Fruit fly (Drosophila melanogaster) whole organism, pupa: Measurements from ENCODE around the gene ghi.
A peak's percentile ranks its signal among the peaks of the same experiment; 100 is the strongest.

ENCODE experiments used
- CG10348 ChIP-seq: fragments of 200-800 bp; sonication (Bioruptor generic); IDR thresholded peaks from 2 replicates; pipeline ENCODE4 v1.3.6; 2022; ENCODE audit warnings: missing biosample characterization, missing genetic modification characterization
- CG12605 ChIP-seq: fragments of 200-800 bp; sonication (Bioruptor generic); IDR thresholded peaks from 2 replicates; pipeline ENCODE4 v1.3.6; 2022; ENCODE audit warnings: missing biosample characterization, missing genetic modification characterization
- CG13204 ChIP-seq: fragments of 200-800 bp; sonication (Bioruptor generic); optimal IDR thresholded peaks from 2 replicates; lab custom pipeline; 2018; ENCODE audit warnings: missing biosample characterization, mild to moderate bottlenecking, missing genetic modification characterization, moderate library complexity
- CG14655 ChIP-seq: fragments of 200-800 bp; sonication (Bioruptor generic); optimal IDR thresholded peaks from 3 replicates; lab custom pipeline; 2017; ENCODE audit warnings: mild to moderate bottlenecking, missing biosample characterization, missing genetic modification reagents, missing genetic modification characterization
- CG15710 ChIP-seq: fragments of 200-800 bp; sonication (Bioruptor generic); optimal IDR thresholded peaks from 2 replicates; lab custom pipeline; 2018; ENCODE audit warnings: missing biosample characterization, mild to moderate bottlenecking, missing genetic modification characterization, moderate library complexity
- CG17806 ChIP-seq: fragments of 200-800 bp; sonication (Bioruptor generic); optimal IDR thresholded peaks from 2 replicates; lab custom pipeline; 2018; ENCODE audit warnings: missing biosample characterization, mild to moderate bottlenecking, missing genetic modification characterization, moderate library complexity
- CG32121 ChIP-seq: fragments of 200-800 bp; sonication (Bioruptor generic); IDR thresholded peaks from 2 replicates; pipeline ENCODE4 v1.3.6; 2022; ENCODE audit warnings: missing biosample characterization, missing genetic modification characterization
- CG34367 ChIP-seq: fragments of 200-800 bp; sonication (Bioruptor generic); optimal IDR thresholded peaks from 2 replicates; lab custom pipeline; 2018; ENCODE audit warnings: missing biosample characterization, mild to moderate bottlenecking, missing genetic modification characterization
- CG4496 ChIP-seq: fragments of 200-800 bp; sonication (Bioruptor generic); IDR thresholded peaks from 3 replicates; pipeline ENCODE4 v1.3.6; 2022; ENCODE audit warnings: missing biosample characterization, missing genetic modification characterization
- CG8159 ChIP-seq: fragments of 200-800 bp; sonication (Bioruptor generic); optimal IDR thresholded peaks from 3 replicates; lab custom pipeline; 2018; ENCODE audit warnings: missing biosample characterization, mild to moderate bottlenecking, missing genetic modification characterization, moderate library complexity
- CG8301 ChIP-seq: fragments of 200-800 bp; sonication (Bioruptor generic); optimal IDR thresholded peaks from 2 replicates; lab custom pipeline; 2018; ENCODE audit warnings: missing biosample characterization, mild to moderate bottlenecking, missing genetic modification characterization
- CG9948 ChIP-seq: fragments of 200-800 bp; sonication (Bioruptor generic); optimal IDR thresholded peaks from 2 replicates; lab custom pipeline; 2018; ENCODE audit warnings: missing biosample characterization, mild to moderate bottlenecking, missing genetic modification characterization, moderate library complexity
- D1 ChIP-seq: fragments of 200-800 bp; sonication (Bioruptor generic); optimal IDR thresholded peaks from 2 replicates; lab custom pipeline; 2018; ENCODE audit warnings: missing biosample characterization, mild to moderate bottlenecking, missing genetic modification characterization, moderate library complexity
- EcR ChIP-seq: fragments of 200-800 bp; sonication (Bioruptor generic); optimal IDR thresholded peaks from 3 replicates; lab custom pipeline; 2019; ENCODE audit warnings: missing biosample characterization, missing genetic modification characterization, mild to moderate bottlenecking, moderate library complexity, missing genetic modification reagents
- Ets98B ChIP-seq: fragments of 200-800 bp; sonication (Bioruptor generic); IDR thresholded peaks from 2 replicates; pipeline ENCODE4 v1.3.6; 2022; ENCODE audit warnings: missing biosample characterization, missing genetic modification characterization
- Pif1A ChIP-seq: fragments of 200-800 bp; sonication (Bioruptor generic); optimal IDR thresholded peaks from 3 replicates; lab custom pipeline; 2016; ENCODE audit warnings: missing biosample characterization, missing genetic modification characterization
- Pif1B ChIP-seq: fragments of 200-800 bp; sonication (Bioruptor generic); optimal IDR thresholded peaks from 3 replicates; lab custom pipeline; 2016; ENCODE audit warnings: missing biosample characterization, missing genetic modification characterization
- Snoo ChIP-seq: fragments of 200-800 bp; sonication (Bioruptor generic); optimal IDR thresholded peaks from 3 replicates; lab custom pipeline; 2017; ENCODE audit warnings: missing biosample characterization, mild to moderate bottlenecking, missing genetic modification characterization, inconsistent platforms
- fd96Ca ChIP-seq: fragments of 200-800 bp; sonication (Bioruptor generic); IDR thresholded peaks from 3 replicates; pipeline ENCODE4 v1.3.6; 2022; ENCODE audit warnings: missing biosample characterization, missing genetic modification characterization
- gl ChIP-seq: fragments of 200-800 bp; sonication (Bioruptor generic); optimal IDR thresholded peaks from 2 replicates; lab custom pipeline; 2018; ENCODE audit warnings: missing biosample characterization, mild to moderate bottlenecking, missing genetic modification characterization
- rn ChIP-seq: fragments of 200-800 bp; sonication (Bioruptor generic); IDR thresholded peaks from 2 replicates; pipeline ENCODE4 v1.3.6; 2022; ENCODE audit warnings: missing biosample characterization, missing genetic modification characterization

ghi gene

DNA sequence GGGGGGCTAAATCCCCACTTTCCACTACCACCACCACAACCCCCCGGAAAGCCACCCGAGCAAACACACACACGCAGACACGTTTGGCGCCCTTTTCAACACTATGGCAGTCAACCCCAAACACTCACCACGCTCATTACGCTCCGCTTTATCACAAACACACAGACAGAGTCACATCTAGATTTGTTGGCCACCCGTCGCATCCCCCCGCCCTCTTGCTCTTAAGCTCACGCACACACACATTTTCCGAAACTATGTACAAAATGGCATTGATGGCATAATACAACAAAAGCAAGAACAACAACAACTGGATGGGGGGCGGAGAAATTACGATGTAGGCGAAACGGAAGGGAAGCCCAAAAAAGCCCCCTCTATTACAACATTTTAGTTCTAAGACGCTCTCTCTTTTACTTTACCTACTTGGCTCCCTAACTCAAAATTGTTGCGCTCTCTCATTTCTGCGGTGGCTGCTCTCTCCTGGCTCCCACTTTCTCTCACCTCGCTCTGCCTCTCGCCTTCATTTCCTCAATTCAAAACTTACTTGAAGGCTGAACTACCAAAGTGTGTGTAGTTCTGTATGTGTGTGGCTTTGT is 14.1 kb downstream of the ghi start:
- TF ChIP-seq CG14655 (GFP tag; lab: Kevin White, UChicago): no peak

dm6 chr3L:9466595-9466994 is 14.9 kb downstream of the ghi start:
- TF ChIP-seq CG8159 (tag; lab: Kevin White, UChicago) (peak; percentile 50), gl (tag; lab: Kevin White, UChicago) (no peak), CG15710 (tag; lab: Kevin White, UChicago) (peak; percentile 7), EcR (GFP tag; lab: Kevin White, UChicago) (no peak), CG10348 (GFP tag; lab: Robert Waterston, UW) (no peak), Pif1A (no peak), D1 (tag; lab: Kevin White, UChicago) (no peak), CG14655 (GFP tag; lab: Kevin White, UChicago) (peak; percentile 41), Ets98B (GFP tag; lab: Robert Waterston, UW) (no peak), fd96Ca (GFP tag; lab: Robert Waterston, UW) (no peak), CG12605 (GFP tag; lab: Robert Waterston, UW) (no peak), CG9948 (peak; percentile 34), CG8301 (peak; percentile 1), CG17806 (peak; percentile 26)
- TF ChIP-seq, all 21 proteins: peak for 6

- no peak for TF ChIP-seq CG4496
These were observed 15.6 kb downstream of the ghi start for dm6 chr3L:9467267-9467666.

DNA sequence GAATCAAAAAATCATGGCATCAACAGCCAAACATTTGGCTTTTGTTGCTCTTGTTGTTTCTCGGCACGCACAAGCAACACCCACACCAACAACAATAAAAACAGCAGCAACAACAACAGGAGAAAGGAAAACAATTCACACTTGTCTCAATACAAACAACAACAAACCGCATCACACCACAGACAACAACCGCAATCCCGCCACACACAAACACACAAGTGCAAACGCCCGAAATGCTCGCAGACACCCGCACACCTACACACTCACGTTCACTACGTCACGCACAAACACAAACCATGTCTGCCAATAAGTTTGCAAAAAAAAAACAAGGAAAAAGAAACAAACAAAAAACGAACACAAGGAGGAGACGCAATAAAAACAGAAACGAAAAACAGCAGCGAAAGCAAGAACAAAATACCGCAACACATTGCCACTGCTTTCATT is 16.1 kb downstream of the ghi start:
- peak; percentile 57 for TF ChIP-seq CG13204 (GFP tag; lab: Kevin White, UChicago)
- TF ChIP-seq D1 (tag; lab: Kevin White, UChicago): no peak
- TF ChIP-seq Pif1A: peak; percentile 59
- TF ChIP-seq CG34367 (tag; lab: Kevin White, UChicago): peak; percentile 26
- no peak for TF ChIP-seq CG8159 (tag; lab: Kevin White, UChicago)
- peak; percentile 75 for TF ChIP-seq CG4496
- no peak for TF ChIP-seq Pif1B (GFP tag; lab: Kevin White, UChicago)
- peak; percentile 69 for TF ChIP-seq fd96Ca (GFP tag; lab: Robert Waterston, UW)
- peak; percentile 12 for TF ChIP-seq Snoo (tag; lab: Kevin White, UChicago)
- peak; percentile 35 for TF ChIP-seq CG15710 (tag; lab: Kevin White, UChicago)
- TF ChIP-seq Ets98B (GFP tag; lab: Robert Waterston, UW): peak; percentile 80
- no peak for TF ChIP-seq CG8301
- peak; percentile 64 for TF ChIP-seq gl (tag; lab: Kevin White, UChicago)
- peak; percentile 43; the same call in 1 of the 2 replicates for TF ChIP-seq CG32121 (GFP tag; lab: Robert Waterston, UW)
- TF ChIP-seq CG12605 (GFP tag; lab: Robert Waterston, UW): peak; percentile 72; the same call in 1 of the 2 replicates

dm6 chr3L:9468261-9468890 is 16.7 kb downstream of the ghi start:
- peak; percentile 18 for TF ChIP-seq CG8159 (tag; lab: Kevin White, UChicago)
- TF ChIP-seq rn: no peak
- TF ChIP-seq Pif1A: peak; percentile 27
- TF ChIP-seq CG9948: peak; percentile 10
- no peak for TF ChIP-seq CG17806
- TF ChIP-seq EcR (GFP tag; lab: Kevin White, UChicago): no peak

- no peak for TF ChIP-seq rn
- TF ChIP-seq CG8159 (tag; lab: Kevin White, UChicago): no peak
- TF ChIP-seq CG10348 (GFP tag; lab: Robert Waterston, UW): no peak
- no peak for TF ChIP-seq CG12605 (GFP tag; lab: Robert Waterston, UW)
These were observed 17.4 kb downstream of the ghi start for dm6 chr3L:9469079-9469478.

DNA sequence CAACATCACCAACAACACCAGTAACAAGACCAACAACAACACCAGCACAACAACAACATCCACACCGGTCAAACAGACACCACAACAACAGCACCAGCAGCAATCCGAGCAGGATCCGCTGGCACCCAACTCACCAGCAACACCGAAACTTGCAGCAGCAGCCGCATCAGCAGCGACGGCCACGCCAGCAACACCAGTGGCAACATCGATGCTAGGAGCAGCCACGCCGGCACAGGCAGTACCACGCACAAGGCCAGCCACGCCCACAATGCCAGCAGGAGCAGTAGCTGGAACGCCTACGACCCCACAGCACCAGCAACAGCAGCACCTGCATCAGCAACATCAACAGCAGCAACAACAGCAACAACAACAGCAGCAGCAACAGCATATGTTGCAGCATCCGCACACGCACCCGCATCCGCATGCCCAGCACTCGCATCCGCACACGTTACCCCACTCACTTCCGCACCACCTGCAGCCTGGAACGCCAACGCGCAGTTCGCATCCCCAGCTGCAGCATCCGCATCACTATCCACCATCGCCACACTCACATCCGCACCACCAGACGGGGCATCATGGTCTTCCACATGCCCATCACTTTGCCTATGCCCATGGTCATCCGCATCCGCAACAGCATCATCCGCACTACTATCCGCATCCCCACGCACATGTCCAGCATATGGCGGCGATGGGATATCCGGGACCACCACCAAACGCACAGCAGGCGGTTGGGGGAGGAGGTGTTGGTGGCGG is 19.7 kb downstream of the ghi start:
- TF ChIP-seq CG14655 (GFP tag; lab: Kevin White, UChicago): no peak
- no peak for TF ChIP-seq CG9948
- no peak for TF ChIP-seq CG12605 (GFP tag; lab: Robert Waterston, UW)
- TF ChIP-seq Snoo (tag; lab: Kevin White, UChicago): no peak
